Worm (Caenorhabditis elegans) whole organism, young adult: ENCODE data around the gene srr-3.

Experiments
- B0019.2 ChIP-seq: fragments of 200-800 bp; sonication (Bioruptor generic); conservative IDR thresholded peaks from 2 replicates; pipeline ENCODE4 v1.3.6; 2022; ENCODE audit warnings: missing genetic modification reagents, missing genetic modification characterization, missing compliant biosample characterization
- B0261.1 ChIP-seq: sonication (generic microtip); optimal IDR thresholded peaks from 2 replicates; lab custom pipeline; 2016; ENCODE audit warnings: mild to moderate bottlenecking, missing genetic modification characterization, moderate library complexity, missing compliant biosample characterization
- F10E7.11 ChIP-seq: sonication (generic microtip); optimal IDR thresholded peaks from 2 replicates; lab custom pipeline; 2017; ENCODE audit warnings: mild to moderate bottlenecking, missing genetic modification characterization, moderate library complexity, missing compliant biosample characterization
- F22D6.2 ChIP-seq: sonication (generic microtip); optimal IDR thresholded peaks from 2 replicates; lab custom pipeline; 2016; ENCODE audit warnings: mild to moderate bottlenecking, missing genetic modification characterization, missing compliant biosample characterization
- F33H1.4 ChIP-seq: fragments of 200-800 bp; sonication (Bioruptor generic); IDR thresholded peaks from 2 replicates; pipeline ENCODE4 v1.3.6; 2022; ENCODE audit warnings: missing genetic modification reagents, missing genetic modification characterization, missing compliant biosample characterization
- F55B11.4 ChIP-seq: sonication (generic microtip); optimal IDR thresholded peaks from 2 replicates; lab custom pipeline; 2016; ENCODE audit warnings: missing compliant biosample characterization, missing genetic modification characterization, borderline replicate concordance; ENCODE audit not compliant: insufficient read depth
- K12H6.12 ChIP-seq: fragments of 200-800 bp; sonication (Bioruptor generic); optimal IDR thresholded peaks from 2 replicates; lab custom pipeline; 2018; ENCODE audit warnings: mild to moderate bottlenecking, missing genetic modification characterization, missing compliant biosample characterization
- Y56A3A.18 ChIP-seq: fragments of 200-800 bp; sonication (Bioruptor generic); IDR thresholded peaks from 2 replicates; pipeline ENCODE4 v1.3.6; 2022; ENCODE audit warnings: missing genetic modification reagents, missing genetic modification characterization, missing compliant biosample characterization
- Y67H2A.10 ChIP-seq: fragments of 200-800 bp; sonication (Bioruptor generic); conservative IDR thresholded peaks from 2 replicates; pipeline ENCODE4 v1.3.6; 2022; ENCODE audit warnings: missing genetic modification reagents, missing genetic modification characterization, missing compliant biosample characterization
- Y95B8A.8 ChIP-seq: fragments of 200-800 bp; sonication (Bioruptor generic); IDR thresholded peaks from 2 replicates; pipeline ENCODE4 v1.3.6; 2022; ENCODE audit warnings: missing genetic modification reagents, missing genetic modification characterization, missing compliant biosample characterization
- ama-1 ChIP-seq, 3 experiments: fragments of 150-350 bp in 1 of 3; sonication (generic microtip) in 2 of 3; optimal IDR thresholded peaks; 2 replicates each; lab custom pipeline; 2014 to 2018; ENCODE audit warnings: missing biosample characterization in 2 of 3, missing genetic modification characterization in 2 of 3, missing genetic modification reagents in 2 of 3
- athp-1 ChIP-seq: sonication (generic microtip); optimal IDR thresholded peaks from 2 replicates; lab custom pipeline; 2017; ENCODE audit warnings: mild to moderate bottlenecking, missing genetic modification characterization, missing compliant biosample characterization
- attf-3 ChIP-seq: fragments of 200-800 bp; sonication (Bioruptor generic); conservative IDR thresholded peaks from 2 replicates; pipeline ENCODE4 v1.3.6; 2022; ENCODE audit warnings: missing genetic modification reagents, missing genetic modification characterization, missing compliant biosample characterization
- attf-5 ChIP-seq: fragments of 200-800 bp; sonication (Bioruptor generic); optimal IDR thresholded peaks from 2 replicates; lab custom pipeline; 2018; ENCODE audit warnings: mild to moderate bottlenecking, missing genetic modification characterization, missing compliant biosample characterization
- attf-6 ChIP-seq: fragments of 200-800 bp; sonication (Bioruptor generic); IDR thresholded peaks from 2 replicates; pipeline ENCODE4 v1.3.6; 2022; ENCODE audit warnings: missing genetic modification reagents, missing genetic modification characterization, missing compliant biosample characterization
- ceh-100 ChIP-seq: fragments of 200-800 bp; sonication (Bioruptor generic); IDR thresholded peaks from 2 replicates; pipeline ENCODE4 v1.3.6; 2022; ENCODE audit warnings: missing genetic modification reagents, missing genetic modification characterization, missing compliant biosample characterization
- ceh-27 ChIP-seq: fragments of 200-800 bp; sonication (Bioruptor generic); optimal IDR thresholded peaks from 2 replicates; lab custom pipeline; 2018; ENCODE audit warnings: mild to moderate bottlenecking, missing genetic modification characterization, moderate library complexity, missing compliant biosample characterization
- ceh-91 ChIP-seq: fragments of 200-800 bp; sonication (Bioruptor generic); IDR thresholded peaks from 2 replicates; pipeline ENCODE4 v1.3.6; 2022; ENCODE audit warnings: missing genetic modification reagents, missing genetic modification characterization, missing compliant biosample characterization
- dox-1 ChIP-seq: fragments of 200-800 bp; sonication (Bioruptor generic); IDR thresholded peaks from 2 replicates; pipeline ENCODE4 v1.3.6; 2022; ENCODE audit warnings: missing genetic modification reagents, missing genetic modification characterization, missing compliant biosample characterization
- dpl-1 ChIP-seq: fragments of 150-350 bp; optimal IDR thresholded peaks from 2 replicates; lab custom pipeline; 2014; ENCODE audit warnings: missing biosample characterization, missing genetic modification reagents, missing genetic modification characterization
- efl-1 ChIP-seq: fragments of 150-350 bp; optimal IDR thresholded peaks from 2 replicates; lab custom pipeline; 2014; ENCODE audit warnings: missing biosample characterization, missing genetic modification reagents, missing genetic modification characterization
- egl-18 ChIP-seq: fragments of 200-800 bp; sonication (Bioruptor generic); IDR thresholded peaks from 2 replicates; pipeline ENCODE4 v1.3.6; 2022; ENCODE audit warnings: missing genetic modification reagents, missing genetic modification characterization, missing compliant biosample characterization
- egrh-3 ChIP-seq: fragments of 200-800 bp; sonication (Bioruptor generic); IDR thresholded peaks from 2 replicates; pipeline ENCODE4 v1.3.6; 2022; ENCODE audit warnings: missing genetic modification reagents, missing genetic modification characterization, missing compliant biosample characterization
- him-1 ChIP-seq: sonication (generic microtip); optimal IDR thresholded peaks from 2 replicates; lab custom pipeline; 2016; ENCODE audit warnings: missing genotype, missing genetic modification reagents, missing genetic modification characterization, missing compliant biosample characterization
- hmg-1.2 ChIP-seq: fragments of 200-800 bp; sonication (Bioruptor generic); IDR thresholded peaks from 2 replicates; pipeline ENCODE4 v1.3.6; 2022; ENCODE audit warnings: missing genetic modification reagents, missing genetic modification characterization, missing compliant biosample characterization
- let-607 ChIP-seq, 2 experiments: fragments of 200-800 bp in 1 of 2; sonication (Bioruptor generic) in 1 of 2; sonication (generic microtip) in 1 of 2; optimal IDR thresholded peaks; 2 replicates each; lab custom pipeline; 2016 to 2018; ENCODE audit warnings: mild to moderate bottlenecking in 2 of 2, missing compliant biosample characterization in 2 of 2, missing genetic modification characterization in 2 of 2, moderate library complexity in 2 of 2, missing genotype in 1 of 2
- lin-40 ChIP-seq: sonication (generic microtip); optimal IDR thresholded peaks from 2 replicates; lab custom pipeline; 2016; ENCODE audit warnings: missing genetic modification characterization, mild to moderate bottlenecking, missing compliant biosample characterization, missing genotype, missing genetic modification reagents
- lin-54 ChIP-seq: fragments of 200-800 bp; sonication (Bioruptor generic); optimal IDR thresholded peaks from 2 replicates; lab custom pipeline; 2018; ENCODE audit warnings: mild to moderate bottlenecking, missing genetic modification characterization, missing compliant biosample characterization
- lir-1 ChIP-seq: fragments of 200-800 bp; sonication (Bioruptor generic); conservative IDR thresholded peaks from 2 replicates; pipeline ENCODE4 v1.3.6; 2022; ENCODE audit warnings: missing genetic modification reagents, missing genetic modification characterization, missing compliant biosample characterization
- madf-3 ChIP-seq: fragments of 200-800 bp; sonication (Bioruptor generic); IDR thresholded peaks from 2 replicates; pipeline ENCODE4 v1.3.6; 2022; ENCODE audit warnings: missing genetic modification reagents, missing genetic modification characterization, missing compliant biosample characterization
- madf-8 ChIP-seq: fragments of 200-800 bp; sonication (Bioruptor generic); conservative IDR thresholded peaks from 2 replicates; pipeline ENCODE4 v1.3.6; 2022; ENCODE audit warnings: missing genetic modification reagents, missing genetic modification characterization, missing compliant biosample characterization
- mcd-1 ChIP-seq: fragments of 200-800 bp; sonication (Bioruptor generic); IDR thresholded peaks from 2 replicates; pipeline ENCODE4 v1.3.6; 2022; ENCODE audit warnings: missing genetic modification reagents, missing genetic modification characterization, missing compliant biosample characterization
- nfya-1 ChIP-seq: sonication (generic microtip); optimal IDR thresholded peaks from 2 replicates; lab custom pipeline; 2017; ENCODE audit warnings: antibody characterized with exemption, missing compliant biosample characterization, missing genetic modification characterization, borderline replicate concordance; ENCODE audit not compliant: insufficient read depth
- nhr-27 ChIP-seq: fragments of 200-800 bp; sonication (Bioruptor generic); optimal IDR thresholded peaks from 2 replicates; lab custom pipeline; 2018; ENCODE audit warnings: mild to moderate bottlenecking, missing genetic modification characterization, moderate library complexity, missing compliant biosample characterization
- nhr-90 ChIP-seq: sonication (generic microtip); optimal IDR thresholded peaks from 2 replicates; lab custom pipeline; 2016; ENCODE audit warnings: missing genotype, mild to moderate bottlenecking, missing genetic modification characterization, missing compliant biosample characterization
- sea-2 ChIP-seq: fragments of 200-800 bp; sonication (Bioruptor generic); IDR thresholded peaks from 2 replicates; pipeline ENCODE4 v1.3.6; 2022; ENCODE audit warnings: missing genetic modification characterization, missing compliant biosample characterization
- tbp1 ChIP-seq: fragments of 200-800 bp; sonication (Bioruptor generic); optimal IDR thresholded peaks from 2 replicates; lab custom pipeline; 2018; ENCODE audit warnings: mild to moderate bottlenecking, missing genetic modification characterization, missing compliant biosample characterization
- ztf-28 ChIP-seq: fragments of 200-800 bp; sonication (Bioruptor generic); IDR thresholded peaks from 2 replicates; pipeline ENCODE4 v1.3.6; 2022; ENCODE audit warnings: missing genetic modification reagents, missing genetic modification characterization, missing compliant biosample characterization
- ztf-3 ChIP-seq: fragments of 200-800 bp; sonication (Bioruptor generic); optimal IDR thresholded peaks from 2 replicates; lab custom pipeline; 2018; ENCODE audit warnings: mild to moderate bottlenecking, missing genetic modification characterization, missing compliant biosample characterization

The srr-3 gene

DNA sequence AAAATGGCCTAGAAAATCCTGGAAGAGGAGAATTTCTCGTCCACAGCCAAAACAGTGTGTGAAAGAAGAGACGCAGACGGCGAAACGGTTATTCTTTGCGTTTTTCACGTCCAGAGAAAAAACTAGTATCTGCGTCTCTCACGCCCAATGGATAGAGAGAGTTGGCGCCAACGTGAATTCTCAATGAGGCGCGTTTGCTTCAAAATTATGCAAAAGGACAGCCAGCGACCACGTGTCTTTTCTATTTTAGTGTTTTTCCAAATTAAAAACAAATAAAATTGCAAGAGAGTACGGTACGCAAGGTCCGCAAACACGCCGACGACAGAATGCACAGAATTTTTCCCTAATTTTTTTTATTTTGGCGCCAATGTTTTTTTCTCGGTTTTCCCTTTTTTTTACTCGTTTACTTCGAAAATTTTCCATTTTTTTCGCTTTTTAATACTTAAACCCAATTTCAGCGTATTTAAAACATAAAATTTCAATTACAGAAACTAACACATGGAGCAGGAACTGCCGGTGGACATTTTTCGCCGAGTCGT is 29.4 kb upstream of the srr-3 start, which contains the start of gene Y32B12B.2 (continued):
- TF ChIP-seq F10E7.11 (tag; lab: Kevin White, UChicago) = no peak
- peak; percentile 53 for TF ChIP-seq ceh-91 (GFP tag; lab: Robert Waterston, UW)
- TF ChIP-seq ztf-3 (GFP tag; lab: Kevin White, UChicago) = no peak
- peak; percentile 57 for TF ChIP-seq lin-54 (GFP tag; lab: Kevin White, UChicago)
- TF ChIP-seq sea-2 (GFP tag; lab: Robert Waterston, UW) = 0 out of 2 replicates have a peak, but pooled peaks have one; percentile 32
- TF ChIP-seq dpl-1 (GFP tag; lab: Kevin White, UChicago) = peak; percentile 76
- TF ChIP-seq K12H6.12 = peak; percentile 31
- peak in 1 of 2 experiments; percentile 52 for TF ChIP-seq let-607 (tag; optimal IDR thresholded peaks at IDR 0.05; lab: Kevin White, UChicago)
- no peak for TF ChIP-seq him-1 (tag; lab: Kevin White, UChicago)
- TF ChIP-seq madf-8 (GFP tag; lab: Robert Waterston, UW) = peak; percentile 40
- TF ChIP-seq tbp1 (GFP tag; lab: Kevin White, UChicago) = peak; percentile 40
- TF ChIP-seq madf-3 (GFP tag; lab: Robert Waterston, UW) = 0 out of 2 replicates have a peak, but pooled peaks have one; percentile 17
- TF ChIP-seq attf-6 = peak; percentile 56
- TF ChIP-seq nhr-90 (tag; lab: Kevin White, UChicago) = no peak
- no peak for TF ChIP-seq F22D6.2 (tag; lab: Kevin White, UChicago)
- peak; percentile 9 for TF ChIP-seq athp-1 (tag; lab: Kevin White, UChicago)
- TF ChIP-seq lir-1 (GFP tag; lab: Robert Waterston, UW) = peak; percentile 28; the same call in 1 of the 2 replicates
- peak; percentile 93 for TF ChIP-seq dox-1
- TF ChIP-seq mcd-1 = peak; percentile 85
- no peak for TF ChIP-seq F55B11.4
- peak; percentile 50 for TF ChIP-seq attf-5 (GFP tag; lab: Kevin White, UChicago)
- no peak for TF ChIP-seq nhr-27 (tag; lab: Kevin White, UChicago)
- no peak for TF ChIP-seq B0261.1 (tag; lab: Kevin White, UChicago)
- no peak for TF ChIP-seq nfya-1 (tag; lab: Kevin White, UChicago)
- no peak for TF ChIP-seq Y95B8A.8
- TF ChIP-seq Y67H2A.10 (GFP tag; lab: Robert Waterston, UW) = no peak
- TF ChIP-seq egl-18 = no peak
- TF ChIP-seq efl-1 (GFP tag; lab: Kevin White, UChicago) = peak; percentile 66
- peak; percentile 81 for TF ChIP-seq hmg-1.2
- peak; percentile 41; the same call in 1 of the 2 replicates for TF ChIP-seq ztf-28 (GFP tag; lab: Robert Waterston, UW)
- peak; percentile 8 for TF ChIP-seq ceh-27 (GFP tag; lab: Kevin White, UChicago)

DNA sequence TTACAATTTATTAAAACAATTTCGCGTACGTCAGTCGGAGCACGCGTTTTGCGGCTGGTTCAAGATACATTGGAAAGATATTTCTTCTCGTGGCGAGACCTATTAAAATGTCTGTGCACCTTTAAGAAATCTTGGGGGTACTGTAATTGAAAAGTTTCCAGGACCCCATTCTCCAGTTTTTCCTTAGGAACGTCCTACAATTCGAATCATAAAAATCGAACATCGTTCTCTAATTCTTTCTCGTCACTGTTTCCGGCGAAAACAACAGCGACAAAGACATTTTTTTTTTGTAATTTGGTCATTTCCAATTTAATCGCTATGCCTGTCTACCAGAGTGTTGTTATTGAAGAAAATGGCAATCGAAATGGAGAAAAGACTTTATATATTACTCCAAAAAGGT is 28.1 kb upstream of the srr-3 start, which contains the start of gene Y32B12B.1:
Y32B12B.1 (plus strand) TSS at position 301 of the 400 bp plus-strand sequence.
- no peak for TF ChIP-seq B0019.2 (GFP tag; lab: Robert Waterston, UW)
- TF ChIP-seq ama-1 (optimal IDR thresholded peaks at IDR 0.05; lab: Kevin White, UChicago) = no peak
- no peak for TF ChIP-seq ama-1 (GFP tag; optimal IDR thresholded peaks at IDR 0.05; lab: Kevin White, UChicago)
- TF ChIP-seq efl-1 (GFP tag; lab: Kevin White, UChicago) = no peak
- no peak for TF ChIP-seq lin-40

DNA sequence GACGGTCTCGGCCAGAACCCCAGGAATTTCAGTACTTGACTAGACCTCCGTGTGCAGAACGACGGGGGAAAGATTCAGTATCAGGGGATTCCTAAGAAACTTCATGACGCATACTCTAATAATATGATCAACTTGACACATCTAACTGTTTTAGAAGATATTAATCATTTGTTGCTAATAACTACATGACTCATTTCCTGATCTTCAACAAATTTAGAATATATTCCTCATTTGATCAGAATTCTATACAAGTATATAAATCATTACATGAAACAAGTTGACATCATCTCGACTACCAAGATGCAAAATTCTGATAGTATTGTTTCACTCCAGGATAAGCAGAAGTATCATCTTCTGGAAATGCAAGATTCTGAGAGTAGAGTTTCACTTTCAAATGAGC is 26.6 kb upstream of the srr-3 start, which contains the start of gene Y32B12B.8:
Y32B12B.8 (plus strand) TSS at position 301 of the 400 bp plus-strand sequence.
- TF ChIP-seq egrh-3 (GFP tag; lab: Robert Waterston, UW) (no peak), ceh-100 (GFP tag; lab: Robert Waterston, UW) (no peak), F33H1.4 (no peak), attf-3 (no peak), F55B11.4 (no peak), Y56A3A.18 (GFP tag; lab: Robert Waterston, UW) (no peak)
